Fruit fly (Drosophila melanogaster) whole organism, embryonic: Measurements from ENCODE around the gene CG10948.

Experiments
- Ada2b ChIP-seq: fragments of 200-800 bp; sonication (Bioruptor generic); IDR thresholded peaks from 2 replicates; pipeline ENCODE4 v1.3.6; 2022; ENCODE audit warnings: missing biosample characterization, missing genetic modification characterization
- Awh ChIP-seq: fragments of 200-800 bp; sonication (Bioruptor generic); IDR thresholded peaks from 2 replicates; pipeline ENCODE4, ENCODE4 v1.3.6; 2022; ENCODE audit warnings: missing biosample characterization, missing genetic modification characterization
- Blimp-1 ChIP-seq: fragments of 200-800 bp; sonication (Bioruptor generic); optimal IDR thresholded peaks from 3 replicates; lab custom pipeline; 2018; ENCODE audit warnings: missing biosample characterization, missing genetic modification characterization, mild to moderate bottlenecking, moderate library complexity, missing genetic modification reagents
- CG10274 ChIP-seq: fragments of 200-800 bp; sonication (Bioruptor generic); optimal IDR thresholded peaks from 3 replicates; lab custom pipeline; 2017; ENCODE audit warnings: missing biosample characterization, mild to moderate bottlenecking, missing genetic modification characterization
- CG11085 ChIP-seq: fragments of 200-800 bp; sonication (Bioruptor generic); IDR thresholded peaks from 2 replicates; pipeline ENCODE4 v1.3.6; 2022; ENCODE audit warnings: missing biosample characterization, missing genetic modification characterization
- CG12769 ChIP-seq: fragments of 200-800 bp; sonication (Bioruptor generic); optimal IDR thresholded peaks from 2 replicates; lab custom pipeline; 2019; ENCODE audit warnings: missing biosample characterization, mild to moderate bottlenecking, missing genetic modification characterization, moderate library complexity
- CG14710 ChIP-seq: fragments of 200-800 bp; sonication (Bioruptor generic); optimal IDR thresholded peaks from 3 replicates; lab custom pipeline; 2019; ENCODE audit warnings: missing biosample characterization, mild to moderate bottlenecking, missing genetic modification characterization, moderate library complexity
- CG16779 ChIP-seq: fragments of 200-800 bp; sonication (Bioruptor generic); IDR thresholded peaks from 2 replicates; pipeline ENCODE4 v1.3.6; 2022; ENCODE audit warnings: missing biosample characterization, missing genetic modification characterization
- CG17328 ChIP-seq: fragments of 200-800 bp; sonication (Bioruptor generic); IDR thresholded peaks from 2 replicates; pipeline ENCODE4 v1.3.6; 2022; ENCODE audit warnings: missing biosample characterization, missing genetic modification characterization
- CG17612 ChIP-seq: fragments of 200-800 bp; sonication (Bioruptor generic); IDR thresholded peaks from 2 replicates; pipeline ENCODE4 v1.3.6; 2022; ENCODE audit warnings: missing biosample characterization, missing genetic modification characterization
- CG2120 ChIP-seq: fragments of 200-800 bp; sonication (Bioruptor generic); optimal IDR thresholded peaks from 3 replicates; lab custom pipeline; 2016; ENCODE audit warnings: missing biosample characterization, missing genetic modification characterization
- CG31365 ChIP-seq: fragments of 200-800 bp; sonication (Bioruptor generic); optimal IDR thresholded peaks from 2 replicates; lab custom pipeline; 2018; ENCODE audit warnings: missing biosample characterization, mild to moderate bottlenecking, missing genetic modification characterization
- CG31441 ChIP-seq: fragments of 200-800 bp; sonication (Bioruptor generic); IDR thresholded peaks from 2 replicates; pipeline ENCODE4 v1.3.6; 2022; ENCODE audit warnings: missing biosample characterization, missing genetic modification characterization
- CG34224 ChIP-seq: fragments of 200-800 bp; sonication (Bioruptor generic); IDR thresholded peaks from 3 replicates; pipeline ENCODE4 v1.3.6; 2022; ENCODE audit warnings: missing biosample characterization, missing genetic modification characterization; ENCODE audit not compliant: partially characterized antibody
- CG4282 ChIP-seq: fragments of 200-800 bp; sonication (Bioruptor generic); optimal IDR thresholded peaks from 2 replicates; lab custom pipeline; 2016; ENCODE audit warnings: missing biosample characterization, missing genetic modification characterization
- CG5953 ChIP-seq: fragments of 200-800 bp; sonication (Bioruptor generic); IDR thresholded peaks from 2 replicates; pipeline ENCODE4 v1.3.6; 2022; ENCODE audit warnings: missing biosample characterization, missing genetic modification characterization
- CG7271 ChIP-seq: fragments of 200-800 bp; sonication (Bioruptor generic); optimal IDR thresholded peaks from 2 replicates; lab custom pipeline; 2018; ENCODE audit warnings: missing biosample characterization, mild to moderate bottlenecking, missing genetic modification characterization, moderate library complexity
- CG7839 ChIP-seq: fragments of 200-800 bp; sonication (Bioruptor generic); optimal IDR thresholded peaks from 3 replicates; lab custom pipeline; 2018; ENCODE audit warnings: missing biosample characterization, mild to moderate bottlenecking, missing genetic modification characterization, moderate library complexity
- CG9437 ChIP-seq: fragments of 200-800 bp; sonication (Bioruptor generic); optimal IDR thresholded peaks from 2 replicates; lab custom pipeline; 2018; ENCODE audit warnings: missing biosample characterization, mild to moderate bottlenecking, missing genetic modification characterization
- CG9609 ChIP-seq: fragments of 200-800 bp; sonication (Bioruptor generic); optimal IDR thresholded peaks from 3 replicates; lab custom pipeline; 2016; ENCODE audit warnings: missing biosample characterization, missing genetic modification characterization
- CG9932 ChIP-seq: fragments of 200-800 bp; sonication (Bioruptor generic); IDR thresholded peaks from 2 replicates; pipeline ENCODE4 v1.3.6; 2022; ENCODE audit warnings: missing biosample characterization, missing genetic modification characterization
- CTCF ChIP-seq: fragments of 200-800 bp; sonication (Bioruptor generic); optimal IDR thresholded peaks from 2 replicates; lab custom pipeline; 2017; ENCODE audit warnings: missing biosample characterization, mild to moderate bottlenecking, missing genetic modification characterization, moderate library complexity
- D19A ChIP-seq: fragments of 200-800 bp; optimal IDR thresholded peaks from 3 replicates; lab custom pipeline; 2019; ENCODE audit warnings: missing biosample characterization, mild to moderate bottlenecking, missing genetic modification characterization, moderate library complexity
- Dad ChIP-seq: fragments of 200-800 bp; sonication (Bioruptor generic); optimal IDR thresholded peaks from 3 replicates; lab custom pipeline; 2016; ENCODE audit warnings: missing biosample characterization, missing genetic modification characterization
- Dref ChIP-seq: fragments of 200-800 bp; sonication (Bioruptor generic); IDR thresholded peaks from 2 replicates; pipeline ENCODE4 v1.3.6; 2022; ENCODE audit warnings: missing biosample characterization, missing genetic modification characterization
- Fer2 ChIP-seq: fragments of 200-800 bp; sonication (Bioruptor generic); optimal IDR thresholded peaks from 2 replicates; lab custom pipeline; 2018; ENCODE audit warnings: missing biosample characterization, mild to moderate bottlenecking, missing genetic modification characterization, moderate library complexity
- Gsc ChIP-seq: fragments of 200-800 bp; sonication (Bioruptor generic); IDR thresholded peaks from 2 replicates; pipeline ENCODE4 v1.3.6; 2022; ENCODE audit warnings: missing biosample characterization, missing genetic modification characterization
- HLH4C ChIP-seq: fragments of 200-800 bp; sonication (Bioruptor generic); IDR thresholded peaks from 3 replicates; pipeline ENCODE4 v1.3.6; 2022; ENCODE audit warnings: missing biosample characterization, missing genetic modification characterization; ENCODE audit not compliant: partially characterized antibody
- HLH54F ChIP-seq: fragments of 200-800 bp; sonication (Bioruptor generic); optimal IDR thresholded peaks from 3 replicates; lab custom pipeline; 2016; ENCODE audit warnings: missing biosample characterization, missing genetic modification characterization
- HLHmδ ChIP-seq: fragments of 200-800 bp; sonication (Bioruptor generic); optimal IDR thresholded peaks from 2 replicates; lab custom pipeline; 2018; ENCODE audit warnings: missing biosample characterization, mild to moderate bottlenecking, missing genetic modification characterization, moderate library complexity
- Hr3 ChIP-seq: fragments of 200-800 bp; sonication (Bioruptor generic); optimal IDR thresholded peaks from 3 replicates; lab custom pipeline; 2016; ENCODE audit warnings: missing biosample characterization, missing genetic modification characterization
- Meics ChIP-seq: fragments of 200-800 bp; sonication (Bioruptor generic); optimal IDR thresholded peaks from 2 replicates; lab custom pipeline; 2017; ENCODE audit warnings: missing biosample characterization, mild to moderate bottlenecking, missing genetic modification characterization
- Pdp1 ChIP-seq, 2 experiments: fragments of 200-800 bp; sonication (Bioruptor generic); optimal IDR thresholded peaks; 3 replicates each; lab custom pipeline; 2016; ENCODE audit warnings: missing biosample characterization in 2 of 2, missing genetic modification characterization in 2 of 2, mild to moderate bottlenecking in 1 of 2, moderate library complexity in 1 of 2
- Side ChIP-seq: fragments of 200-800 bp; sonication (Bioruptor generic); optimal IDR thresholded peaks from 2 replicates; lab custom pipeline; 2016; ENCODE audit warnings: missing biosample characterization, missing genetic modification characterization
- Six4 ChIP-seq: fragments of 200-800 bp; sonication (Bioruptor generic); optimal IDR thresholded peaks from 2 replicates; lab custom pipeline; 2016; ENCODE audit warnings: missing biosample characterization, missing genetic modification characterization
- Sry-δ ChIP-seq: fragments of 200-800 bp; sonication (Bioruptor generic); optimal IDR thresholded peaks from 2 replicates; lab custom pipeline; 2016; ENCODE audit warnings: missing biosample characterization, missing genetic modification characterization
- Xbp1 ChIP-seq: fragments of 200-800 bp; sonication (Bioruptor generic); optimal IDR thresholded peaks from 3 replicates; lab custom pipeline; 2016; ENCODE audit warnings: missing biosample characterization, mild to moderate bottlenecking, missing genetic modification characterization
- al ChIP-seq: fragments of 200-800 bp; sonication (Bioruptor generic); IDR thresholded peaks from 2 replicates; pipeline ENCODE4 v1.3.6; 2022; ENCODE audit warnings: missing biosample characterization, missing genetic modification characterization
- bbx ChIP-seq: fragments of 200-800 bp; sonication (Bioruptor generic); IDR thresholded peaks from 2 replicates; pipeline ENCODE4 v1.3.6; 2022; ENCODE audit warnings: missing biosample characterization, missing genetic modification characterization; ENCODE audit not compliant: partially characterized antibody
- br ChIP-seq: fragments of >200 bp; optimal IDR thresholded peaks from 2 replicates; lab custom pipeline; 2017
- chif ChIP-seq, 2 experiments: fragments of 200-800 bp; sonication (Bioruptor generic); optimal IDR thresholded peaks; 3 replicates each; lab custom pipeline; 2016; ENCODE audit warnings: missing biosample characterization in 2 of 2, missing genetic modification characterization in 2 of 2
- danr ChIP-seq: fragments of 200-800 bp; sonication (Bioruptor generic); IDR thresholded peaks from 2 replicates; pipeline ENCODE4 v1.3.6; 2022; ENCODE audit warnings: missing biosample characterization, missing genetic modification characterization
- dm ChIP-seq: fragments of 200-800 bp; sonication (Bioruptor generic); optimal IDR thresholded peaks from 3 replicates; lab custom pipeline; 2016; ENCODE audit warnings: missing biosample characterization, missing genetic modification characterization
- emc ChIP-seq: fragments of 200-800 bp; sonication (Bioruptor generic); optimal IDR thresholded peaks from 2 replicates; lab custom pipeline; 2016; ENCODE audit warnings: missing biosample characterization, missing genetic modification characterization
- fd96Cb ChIP-seq: fragments of 200-800 bp; sonication (Bioruptor generic); optimal IDR thresholded peaks from 2 replicates; lab custom pipeline; 2018; ENCODE audit warnings: missing biosample characterization, mild to moderate bottlenecking, missing genetic modification characterization, moderate library complexity
- gsb-n ChIP-seq: fragments of 200-800 bp; sonication (Bioruptor generic); optimal IDR thresholded peaks from 3 replicates; lab custom pipeline; 2018; ENCODE audit warnings: missing biosample characterization, mild to moderate bottlenecking, missing genetic modification characterization
- hth ChIP-seq: fragments of >200 bp; optimal IDR thresholded peaks from 2 replicates; lab custom pipeline; 2017; ENCODE audit warnings: inconsistent platforms
- kah ChIP-seq: fragments of 200-800 bp; sonication (Bioruptor generic); optimal IDR thresholded peaks from 2 replicates; lab custom pipeline; 2018; ENCODE audit warnings: missing biosample characterization, mild to moderate bottlenecking, missing genetic modification characterization
- klu ChIP-seq: fragments of 200-800 bp; sonication (Bioruptor generic); IDR thresholded peaks from 2 replicates; pipeline ENCODE4 v1.3.6; 2022; ENCODE audit warnings: missing biosample characterization, missing genetic modification characterization
- lbe ChIP-seq: fragments of 200-800 bp; sonication (Bioruptor generic); optimal IDR thresholded peaks from 2 replicates; lab custom pipeline; 2016; ENCODE audit warnings: missing biosample characterization, mild to moderate bottlenecking, missing genetic modification characterization
- pnt ChIP-seq: fragments of 200-800 bp; sonication (Bioruptor generic); optimal IDR thresholded peaks from 3 replicates; lab custom pipeline; 2016; ENCODE audit warnings: missing biosample characterization, missing genetic modification characterization
- slou ChIP-seq: fragments of 200-800 bp; sonication (Bioruptor generic); optimal IDR thresholded peaks from 3 replicates; lab custom pipeline; 2016; ENCODE audit warnings: missing biosample characterization, missing genetic modification characterization
- vfl ChIP-seq: fragments of 200-800 bp; sonication (Bioruptor generic); optimal IDR thresholded peaks from 2 replicates; lab custom pipeline; 2016; ENCODE audit warnings: missing biosample characterization, missing genetic modification characterization

The CG10948 gene

dm6 chr3L:12849867-12850301 lies at the start of gene CG10948, which contains the start of gene Wbp2:
CG10948 (minus strand) TSS chr3L:12850117.
Wbp2 (plus strand) TSS chr3L:12850165.
- TF ChIP-seq Fer2 (no peak), Six4 (GFP tag; lab: Kevin White, UChicago) (no peak), Ada2b (no peak), Awh (no peak), lbe (GFP tag; lab: Kevin White, UChicago) (peak; percentile 62), CTCF (GFP tag; lab: Kevin White, UChicago) (peak; percentile 24), klu (no peak), hth (lab: Kevin White, UChicago) (no peak), CG9932 (GFP tag; lab: Robert Waterston, UW) (no peak), CG2120 (GFP tag; lab: Kevin White, UChicago) (peak; percentile 19), Side (GFP tag; lab: Kevin White, UChicago) (no peak), bbx (peak; percentile 59), Dad (GFP tag; lab: Kevin White, UChicago) (peak; percentile 7), Hr3 (no peak), pnt (no peak), CG31365 (tag; lab: Kevin White, UChicago) (no peak), CG17328 (GFP tag; lab: Robert Waterston, UW) (no peak), Sry-δ (GFP tag; lab: Kevin White, UChicago) (peak; percentile 89), CG14710 (tag; lab: Kevin White, UChicago) (peak; percentile 62), CG17612 (GFP tag; lab: Robert Waterston, UW) (no peak), CG9609 (GFP tag; lab: Kevin White, UChicago) (no peak), gsb-n (tag; lab: Kevin White, UChicago) (no peak), kah (GFP tag; lab: Kevin White, UChicago) (peak; percentile 88), CG34224 (GFP tag; lab: Robert Waterston, UW) (peak; percentile 49), CG11085 (GFP tag; lab: Robert Waterston, UW) (no peak), HLHmδ (GFP tag; lab: Kevin White, UChicago) (no peak), Pdp1 (GFP tag; optimal IDR thresholded peaks at IDR 0.05; lab: Kevin White, UChicago) (peak in 1 of 2 experiments; percentile 71), emc (GFP tag; lab: Kevin White, UChicago) (no peak), CG4282 (no peak), chif (GFP tag; optimal IDR thresholded peaks at IDR 0.05; lab: Kevin White, UChicago) (no peak), HLH4C (GFP tag; lab: Robert Waterston, UW) (peak; percentile 50; the same call in 1 of the 3 replicates), br (no peak), Blimp-1 (GFP tag; lab: Kevin White, UChicago) (no peak), CG31441 (GFP tag; lab: Robert Waterston, UW) (no peak), al (GFP tag; lab: Robert Waterston, UW) (no peak), CG10274 (no peak), CG16779 (GFP tag; lab: Robert Waterston, UW) (no peak), vfl (no peak), Meics (no peak), CG5953 (no peak), slou (GFP tag; lab: Kevin White, UChicago) (no peak), fd96Cb (tag; lab: Kevin White, UChicago) (no peak), HLH54F (no peak), Gsc (GFP tag; lab: Robert Waterston, UW) (no peak), Dref (GFP tag; lab: Robert Waterston, UW) (peak; percentile 87), CG7271 (tag; lab: Kevin White, UChicago) (no peak), Xbp1 (peak; percentile 30), CG9437 (GFP tag; lab: Kevin White, UChicago) (peak; percentile 33), danr (GFP tag; lab: Robert Waterston, UW) (no peak), D19A (tag; lab: Kevin White, UChicago) (no peak), CG12769 (tag; lab: Kevin White, UChicago) (no peak), CG7839 (tag; lab: Kevin White, UChicago) (no peak), dm (GFP tag; lab: Kevin White, UChicago) (peak; percentile 9)
